Worm (Caenorhabditis elegans) whole organism, L2 larva: ENCODE data around the gene srg-40.

ENCODE experiments used
- C34F6.9 ChIP-seq: fragments of 150-350 bp; optimal IDR thresholded peaks from 2 replicates; lab custom pipeline; 2014; ENCODE audit warnings: missing biosample characterization, missing genetic modification characterization
- F13H6.1 ChIP-seq: sonication (generic microtip); optimal IDR thresholded peaks from 2 replicates; lab custom pipeline; 2016; ENCODE audit warnings: missing genetic modification characterization, missing compliant biosample characterization
- R02D3.7 ChIP-seq: fragments of 150-350 bp; optimal IDR thresholded peaks from 2 replicates; lab custom pipeline; 2014; ENCODE audit warnings: missing biosample characterization, missing genetic modification characterization
- Y55F3AM.14 ChIP-seq: fragments of 200-800 bp; sonication (Bioruptor generic); optimal IDR thresholded peaks from 2 replicates; lab custom pipeline; 2018; ENCODE audit warnings: mild to moderate bottlenecking, missing genetic modification characterization, missing compliant biosample characterization
- ZK546.5 ChIP-seq: sonication (generic microtip); optimal IDR thresholded peaks from 2 replicates; lab custom pipeline; 2017; ENCODE audit warnings: missing biosample characterization, missing genetic modification characterization
- ama-1 ChIP-seq: fragments of 150-350 bp; optimal IDR thresholded peaks from 2 replicates; lab custom pipeline; 2018; ENCODE audit warnings: inconsistent platforms
- blmp-1 ChIP-seq: sonication (generic microtip); optimal IDR thresholded peaks from 2 replicates; lab custom pipeline; 2017; ENCODE audit warnings: missing genetic modification characterization, mild to moderate bottlenecking, missing compliant biosample characterization, antibody characterized with exemption, moderate library complexity; ENCODE audit not compliant: insufficient read depth
- ceh-16 ChIP-seq: fragments of 150-350 bp; optimal IDR thresholded peaks from 2 replicates; lab custom pipeline; 2014; ENCODE audit warnings: missing biosample characterization, missing genetic modification characterization
- crh-2 ChIP-seq: sonication (generic microtip); optimal IDR thresholded peaks from 2 replicates; lab custom pipeline; 2017; ENCODE audit warnings: missing biosample characterization, missing genetic modification characterization
- egl-27 ChIP-seq: sonication (generic microtip); optimal IDR thresholded peaks from 3 replicates; lab custom pipeline; 2017; ENCODE audit warnings: missing biosample characterization, missing genetic modification reagents, missing genetic modification characterization
- elt-1 ChIP-seq: fragments of 150-350 bp; optimal IDR thresholded peaks from 2 replicates; lab custom pipeline; 2014; ENCODE audit warnings: missing biosample characterization, missing genetic modification characterization
- elt-3 ChIP-seq: sonication (generic microtip); optimal IDR thresholded peaks from 2 replicates; lab custom pipeline; 2017; ENCODE audit warnings: missing biosample characterization, missing genetic modification characterization
- fos-1 ChIP-seq: fragments of 150-350 bp; optimal IDR thresholded peaks from 2 replicates; lab custom pipeline; 2014; ENCODE audit warnings: missing biosample characterization, missing genetic modification characterization
- lin-13 ChIP-seq: fragments of 150-350 bp; optimal IDR thresholded peaks from 2 replicates; lab custom pipeline; 2014; ENCODE audit warnings: missing biosample characterization, missing genetic modification reagents, missing genetic modification characterization
- lin-39 ChIP-seq: fragments of 150-350 bp; optimal IDR thresholded peaks from 2 replicates; lab custom pipeline; 2014; ENCODE audit warnings: missing biosample characterization, missing genetic modification reagents, missing genetic modification characterization
- lsy-2 ChIP-seq, 2 experiments: fragments of 150-350 bp in 1 of 2; sonication (generic microtip) in 1 of 2; optimal IDR thresholded peaks; 2 replicates each; lab custom pipeline; 2014 to 2017; ENCODE audit warnings: missing biosample characterization in 2 of 2, missing genetic modification characterization in 2 of 2
- mdl-1 ChIP-seq, 2 experiments: fragments of 150-350 bp in 1 of 2; sonication (generic microtip) in 1 of 2; optimal IDR thresholded peaks; 2 replicates each; lab custom pipeline; 2017; ENCODE audit warnings: missing biosample characterization in 2 of 2, missing genetic modification characterization in 2 of 2
- nhr-11 ChIP-seq: fragments of 150-350 bp; optimal IDR thresholded peaks from 2 replicates; lab custom pipeline; 2014; ENCODE audit warnings: missing biosample characterization, missing genetic modification characterization
- nhr-12 ChIP-seq: fragments of 150-350 bp; optimal IDR thresholded peaks from 2 replicates; lab custom pipeline; 2014; ENCODE audit warnings: missing biosample characterization, missing genetic modification characterization
- nhr-129 ChIP-seq: fragments of 150-350 bp; optimal IDR thresholded peaks from 2 replicates; lab custom pipeline; 2014; ENCODE audit warnings: missing biosample characterization, missing genetic modification characterization
- nhr-23 ChIP-seq: fragments of 150-350 bp; optimal IDR thresholded peaks from 2 replicates; lab custom pipeline; 2014; ENCODE audit warnings: missing biosample characterization, missing genetic modification reagents, missing genetic modification characterization
- nhr-25 ChIP-seq: fragments of 150-350 bp; sonication (generic microtip); optimal IDR thresholded peaks from 3 replicates; lab custom pipeline; 2014; ENCODE audit warnings: missing biosample characterization, missing genetic modification characterization
- nhr-6 ChIP-seq: fragments of 150-350 bp; optimal IDR thresholded peaks from 2 replicates; lab custom pipeline; 2014; ENCODE audit warnings: missing biosample characterization, missing genetic modification characterization
- nhr-77 ChIP-seq: fragments of 150-350 bp; optimal IDR thresholded peaks from 2 replicates; lab custom pipeline; 2014; ENCODE audit warnings: missing biosample characterization, missing genetic modification characterization
- sem-4 ChIP-seq: fragments of 150-350 bp; optimal IDR thresholded peaks from 2 replicates; lab custom pipeline; 2014; ENCODE audit warnings: missing biosample characterization, missing genetic modification reagents, missing genetic modification characterization
- skn-1 ChIP-seq: sonication (generic microtip); optimal IDR thresholded peaks from 2 replicates; lab custom pipeline; 2017; ENCODE audit warnings: missing biosample characterization, missing genetic modification characterization
- sma-3 ChIP-seq: sonication (generic microtip); optimal IDR thresholded peaks from 2 replicates; lab custom pipeline; 2016; ENCODE audit warnings: missing genetic modification reagents, missing genetic modification characterization, missing compliant biosample characterization
- sma-9 ChIP-seq, 2 experiments: fragments of 150-350 bp in 1 of 2; sonication (generic microtip) in 1 of 2; optimal IDR thresholded peaks; 2 replicates each; lab custom pipeline; 2014 to 2016; ENCODE audit warnings: missing genetic modification characterization in 2 of 2, mild to moderate bottlenecking in 1 of 2, missing biosample characterization in 1 of 2, missing compliant biosample characterization in 1 of 2, missing genetic modification reagents in 1 of 2, moderate library complexity in 1 of 2
- snpc-4 ChIP-seq: fragments of 150-350 bp; optimal IDR thresholded peaks from 2 replicates; lab custom pipeline; 2014; ENCODE audit warnings: missing biosample characterization, missing genetic modification characterization
- unc-55 ChIP-seq: fragments of 150-350 bp; sonication (generic microtip); optimal IDR thresholded peaks from 3 replicates; lab custom pipeline; 2014; ENCODE audit warnings: missing biosample characterization, missing genetic modification reagents, missing genetic modification characterization
- unc-62 ChIP-seq: fragments of 150-350 bp; optimal IDR thresholded peaks from 2 replicates; lab custom pipeline; 2014; ENCODE audit warnings: missing biosample characterization, missing genetic modification reagents, missing genetic modification characterization
- zag-1 ChIP-seq: fragments of 150-350 bp; optimal IDR thresholded peaks from 2 replicates; lab custom pipeline; 2014; ENCODE audit warnings: missing biosample characterization, missing genetic modification characterization
- ztf-1 ChIP-seq: fragments of 200-800 bp; sonication (Bioruptor generic); conservative IDR thresholded peaks from 2 replicates; pipeline ENCODE4 v1.3.6; 2022; ENCODE audit warnings: missing genetic modification characterization, missing compliant biosample characterization
- ztf-4 ChIP-seq: fragments of 150-350 bp; optimal IDR thresholded peaks from 2 replicates; lab custom pipeline; 2014; ENCODE audit warnings: missing biosample characterization, missing genetic modification characterization

srg-40 gene

DNA sequence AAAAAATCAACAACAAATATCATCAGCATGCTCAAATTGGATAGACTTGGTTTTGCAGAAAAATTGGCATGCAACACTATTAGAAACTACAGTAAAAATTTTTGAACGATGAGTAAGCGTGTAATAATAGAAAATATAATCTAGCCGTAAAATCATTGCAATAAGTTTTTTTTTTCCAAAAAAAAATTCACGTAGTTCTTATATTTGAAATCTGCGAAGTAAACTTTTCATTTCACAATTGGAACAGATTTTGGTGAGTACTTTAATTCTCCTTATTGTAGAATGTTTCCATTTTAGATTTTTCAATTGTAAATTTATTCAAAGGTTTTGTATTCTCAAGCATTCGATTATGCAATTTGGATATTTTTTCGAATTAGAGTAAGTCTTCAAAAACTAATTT is 35.9 kb upstream of the srg-40 start, which contains the start of gene K10D6.3:
TSS of gene K10D6.3 (plus strand) at position 301 of the 400 bp plus-strand sequence.
- no peak for TF ChIP-seq C34F6.9 (tag; lab: Kevin White, UChicago)
- no peak for TF ChIP-seq lin-39

DNA sequence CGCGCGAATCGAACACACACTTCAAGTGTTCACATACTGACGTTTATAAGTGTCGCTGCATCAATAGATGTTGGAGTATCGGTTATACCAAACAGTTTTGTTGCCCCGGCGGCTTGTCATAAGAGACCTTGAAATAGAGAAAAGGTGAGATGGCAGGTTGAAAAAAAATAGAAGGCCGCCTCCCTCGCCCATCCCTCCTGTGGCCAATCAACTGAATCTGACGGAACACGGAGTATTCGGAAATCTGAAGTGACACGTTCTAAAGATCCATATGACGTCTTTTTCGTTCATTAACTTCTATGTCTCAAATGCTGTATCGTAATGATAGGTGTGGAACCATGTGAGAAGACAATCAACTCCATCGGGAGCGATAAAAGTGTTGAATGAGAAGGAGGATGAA is 35.1 kb upstream of the srg-40 start:
- TF ChIP-seq lin-39 (no peak), ceh-16 (no peak), crh-2 (no peak), unc-55 (GFP tag; lab: Kevin White, UChicago) (no peak), skn-1 (tag; lab: Kevin White, UChicago) (no peak), sma-9 (GFP tag; optimal IDR thresholded peaks at IDR 0.05; lab: Kevin White, UChicago) (no peak), sma-9 (tag; optimal IDR thresholded peaks at IDR 0.05; lab: Kevin White, UChicago) (no peak), C34F6.9 (tag; lab: Kevin White, UChicago) (no peak), sem-4 (tag; lab: Kevin White, UChicago) (no peak), nhr-23 (tag; lab: Kevin White, UChicago) (no peak), Y55F3AM.14 (no peak)

DNA sequence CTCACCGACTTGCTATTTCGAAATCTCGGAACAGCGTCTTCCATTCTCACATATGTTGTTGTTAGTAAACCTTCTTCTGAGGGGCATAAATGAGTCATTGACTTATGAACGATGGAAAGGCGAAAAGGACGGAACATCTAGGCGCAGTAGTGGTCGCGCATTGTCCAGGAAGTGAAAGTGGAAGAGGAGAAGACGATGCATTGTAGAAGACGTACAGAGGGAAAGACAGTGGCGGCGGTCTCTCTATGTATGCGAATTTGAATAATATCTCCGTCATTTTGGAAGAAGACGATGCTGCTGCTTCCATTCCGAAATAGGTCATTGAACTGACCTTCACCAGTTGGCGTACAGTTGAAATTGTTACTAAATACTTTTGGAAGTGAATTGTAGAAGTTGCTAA is 33.7 kb upstream of the srg-40 start:
- TF ChIP-seq lin-13 (GFP tag; lab: Kevin White, UChicago) = no peak
- TF ChIP-seq ceh-16 = peak; percentile 53
- TF ChIP-seq blmp-1 (tag; lab: Kevin White, UChicago) = peak; percentile 67

- TF ChIP-seq nhr-129 (tag; lab: Kevin White, UChicago) (peak; percentile 31), nhr-25 (tag; lab: Kevin White, UChicago) (peak; percentile 72), F13H6.1 (tag; lab: Kevin White, UChicago) (peak; percentile 30), nhr-6 (tag; lab: Kevin White, UChicago) (peak; percentile 31), ZK546.5 (no peak), fos-1 (tag; lab: Kevin White, UChicago) (peak; percentile 5), C34F6.9 (tag; lab: Kevin White, UChicago) (no peak), sem-4 (tag; lab: Kevin White, UChicago) (peak; percentile 41), ceh-16 (peak; percentile 46), egl-27 (no peak), crh-2 (peak; percentile 45), blmp-1 (tag; lab: Kevin White, UChicago) (peak; percentile 8), mdl-1 (tag; optimal IDR thresholded peaks at IDR 0.05; lab: Kevin White, UChicago) (no peak), lsy-2 (tag; optimal IDR thresholded peaks at IDR 0.05; lab: Kevin White, UChicago) (no peak), ztf-1 (no peak), sma-9 (GFP tag; optimal IDR thresholded peaks at IDR 0.05; lab: Kevin White, UChicago) (peak; percentile 49), sma-9 (tag; optimal IDR thresholded peaks at IDR 0.05; lab: Kevin White, UChicago) (no peak)
Observed at ce11 chrV:11196631-11197258, 32.4 kb upstream of the srg-40 start.

DNA sequence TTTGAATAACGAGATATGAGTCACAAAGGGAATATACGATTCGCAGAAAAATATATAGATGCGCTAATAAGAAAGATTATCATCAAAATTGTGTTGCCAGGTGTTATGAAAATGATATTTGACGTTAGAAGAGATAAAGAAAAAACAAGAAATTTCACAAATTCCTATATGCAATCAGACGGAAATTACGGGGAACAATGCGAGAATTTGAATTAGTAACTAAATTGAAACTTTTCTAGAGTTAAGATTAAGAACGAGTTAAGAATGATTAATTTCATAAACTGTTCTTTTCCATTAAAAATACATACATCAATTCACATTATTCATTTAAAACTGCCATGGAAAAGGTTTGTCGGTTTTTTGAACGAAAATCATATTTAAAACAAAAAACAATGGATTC is 31.7 kb upstream of the srg-40 start, which contains the start of gene clc-6:
TSS of gene clc-6 (minus strand) at position 101 of the 400 bp plus-strand sequence.
- no peak for TF ChIP-seq nhr-11 (tag; lab: Kevin White, UChicago)
- no peak for TF ChIP-seq snpc-4 (tag; lab: Kevin White, UChicago)
- no peak for TF ChIP-seq ama-1 (lab: Kevin White, UChicago)
- no peak for TF ChIP-seq R02D3.7 (tag; lab: Kevin White, UChicago)
- TF ChIP-seq ztf-4 (tag; lab: Kevin White, UChicago) = no peak
- no peak for TF ChIP-seq nhr-77
- TF ChIP-seq zag-1 = no peak
- TF ChIP-seq sma-3 (GFP tag; lab: Kevin White, UChicago) = no peak

DNA sequence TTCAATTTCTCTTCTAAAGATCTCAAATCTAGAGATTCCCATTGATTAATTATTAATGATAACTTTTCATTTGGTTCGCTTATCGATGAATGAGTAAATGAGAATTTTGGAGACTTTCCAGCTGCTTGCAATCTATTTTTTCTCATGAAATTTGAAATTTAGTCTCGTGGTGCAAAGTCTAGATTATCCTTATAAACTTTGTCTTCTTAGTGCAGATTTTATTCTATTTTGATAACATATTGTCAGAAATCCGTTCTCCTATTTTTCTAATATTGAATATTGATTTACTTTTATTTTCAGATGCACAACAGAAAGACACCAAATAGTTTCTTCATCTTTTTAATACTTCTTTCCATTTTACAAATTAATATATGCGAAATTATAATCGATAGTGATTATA is 26.6 kb upstream of the srg-40 start, which contains the start of gene lgc-49:
TSS of gene lgc-49 (plus strand) at position 301 of the 400 bp plus-strand sequence.
- TF ChIP-seq elt-1 (tag; lab: Kevin White, UChicago) (no peak), nhr-12 (tag; lab: Kevin White, UChicago) (no peak), sma-9 (GFP tag; optimal IDR thresholded peaks at IDR 0.05; lab: Kevin White, UChicago) (no peak), sma-9 (tag; optimal IDR thresholded peaks at IDR 0.05; lab: Kevin White, UChicago) (no peak), skn-1 (tag; lab: Kevin White, UChicago) (no peak), unc-62 (GFP tag; lab: Kevin White, UChicago) (no peak), elt-3 (tag; lab: Kevin White, UChicago) (no peak), mdl-1 (tag; optimal IDR thresholded peaks at IDR 0.05; lab: Kevin White, UChicago) (no peak), ztf-4 (tag; lab: Kevin White, UChicago) (no peak)
